Fruit fly (Drosophila melanogaster) whole organism, embryonic: ENCODE data around the gene Reck.

Experiments
- Atf-2 ChIP-seq: fragments of 200-800 bp; sonication (Bioruptor generic); optimal IDR thresholded peaks from 2 replicates; lab custom pipeline; 2016; ENCODE audit warnings: missing biosample characterization, missing genetic modification characterization
- Bdp1 ChIP-seq: fragments of 200-800 bp; sonication (Bioruptor generic); optimal IDR thresholded peaks from 3 replicates; lab custom pipeline; 2016; ENCODE audit warnings: missing biosample characterization, missing genetic modification characterization
- BtbVII ChIP-seq: fragments of 200-800 bp; sonication (Bioruptor generic); optimal IDR thresholded peaks from 3 replicates; lab custom pipeline; 2017; ENCODE audit warnings: missing biosample characterization, mild to moderate bottlenecking, missing genetic modification characterization
- CG10274 ChIP-seq: fragments of 200-800 bp; sonication (Bioruptor generic); optimal IDR thresholded peaks from 3 replicates; lab custom pipeline; 2017; ENCODE audit warnings: missing biosample characterization, mild to moderate bottlenecking, missing genetic modification characterization
- CG11560 ChIP-seq: fragments of 200-800 bp; sonication (Bioruptor generic); IDR thresholded peaks from 3 replicates; pipeline ENCODE4 v1.3.6; 2022; ENCODE audit warnings: missing biosample characterization, missing genetic modification characterization
- CG12299 ChIP-seq: fragments of 200-800 bp; sonication (Bioruptor generic); optimal IDR thresholded peaks from 2 replicates; lab custom pipeline; 2018; ENCODE audit warnings: missing biosample characterization, mild to moderate bottlenecking, missing genetic modification characterization
- CG13287 ChIP-seq: fragments of 200-800 bp; sonication (Bioruptor generic); IDR thresholded peaks from 2 replicates; pipeline ENCODE4 v1.3.6; 2022; ENCODE audit warnings: missing biosample characterization, missing genetic modification characterization; ENCODE audit not compliant: partially characterized antibody
- CG13424 ChIP-seq: fragments of 200-800 bp; sonication (Bioruptor generic); optimal IDR thresholded peaks from 2 replicates; lab custom pipeline; 2019; ENCODE audit warnings: missing biosample characterization, mild to moderate bottlenecking, missing genetic modification characterization, moderate library complexity
- CG1602 ChIP-seq: fragments of 200-800 bp; sonication (Bioruptor generic); optimal IDR thresholded peaks from 3 replicates; lab custom pipeline; 2016; ENCODE audit warnings: missing biosample characterization, missing genetic modification characterization
- CG16779 ChIP-seq: fragments of 200-800 bp; sonication (Bioruptor generic); IDR thresholded peaks from 2 replicates; pipeline ENCODE4 v1.3.6; 2022; ENCODE audit warnings: missing biosample characterization, missing genetic modification characterization
- CG17568 ChIP-seq: fragments of 200-800 bp; sonication (Bioruptor generic); optimal IDR thresholded peaks from 2 replicates; lab custom pipeline; 2018; ENCODE audit warnings: missing biosample characterization, mild to moderate bottlenecking, missing genetic modification characterization, moderate library complexity
- CG2129 ChIP-seq: fragments of 200-800 bp; sonication (Bioruptor generic); IDR thresholded peaks from 2 replicates; pipeline ENCODE4 v1.3.6; 2022; ENCODE audit warnings: missing biosample characterization, missing genetic modification characterization; ENCODE audit not compliant: partially characterized antibody
- CG2199 ChIP-seq: fragments of 200-800 bp; sonication (Bioruptor generic); IDR thresholded peaks from 3 replicates; pipeline ENCODE4 v1.3.6; 2022; ENCODE audit warnings: missing biosample characterization, missing genetic modification characterization
- CG30020 ChIP-seq: fragments of 200-800 bp; optimal IDR thresholded peaks from 2 replicates; lab custom pipeline; 2019; ENCODE audit warnings: missing biosample characterization, mild to moderate bottlenecking, missing genetic modification characterization, moderate library complexity
- CG32532 ChIP-seq: fragments of 200-800 bp; sonication (Bioruptor generic); IDR thresholded peaks from 2 replicates; pipeline ENCODE4 v1.3.6; 2022; ENCODE audit warnings: missing biosample characterization, missing genetic modification characterization
- CG33557 ChIP-seq: fragments of 200-800 bp; sonication (Bioruptor generic); optimal IDR thresholded peaks from 2 replicates; lab custom pipeline; 2019; ENCODE audit warnings: missing biosample characterization, mild to moderate bottlenecking, missing genetic modification characterization, moderate library complexity
- CG4424 ChIP-seq: fragments of 200-800 bp; sonication (Bioruptor generic); optimal IDR thresholded peaks from 3 replicates; lab custom pipeline; 2016; ENCODE audit warnings: missing biosample characterization, missing genetic modification characterization
- CG8089 ChIP-seq: fragments of 200-800 bp; sonication (Bioruptor generic); optimal IDR thresholded peaks from 3 replicates; lab custom pipeline; 2016; ENCODE audit warnings: missing biosample characterization, missing genetic modification characterization
- CG8924 ChIP-seq: fragments of 200-800 bp; optimal IDR thresholded peaks from 3 replicates; lab custom pipeline; 2019; ENCODE audit warnings: missing biosample characterization, mild to moderate bottlenecking, missing genetic modification characterization, moderate library complexity
- CG9727 ChIP-seq: fragments of 200-800 bp; sonication (Bioruptor generic); optimal IDR thresholded peaks from 3 replicates; lab custom pipeline; 2017; ENCODE audit warnings: missing biosample characterization, mild to moderate bottlenecking, missing genetic modification characterization
- Doc3 ChIP-seq: fragments of 200-800 bp; sonication (Bioruptor generic); IDR thresholded peaks from 3 replicates; pipeline ENCODE4 v1.3.6; 2022; ENCODE audit warnings: missing biosample characterization, missing genetic modification characterization; ENCODE audit not compliant: partially characterized antibody
- Dref ChIP-seq: fragments of 200-800 bp; sonication (Bioruptor generic); IDR thresholded peaks from 2 replicates; pipeline ENCODE4 v1.3.6; 2022; ENCODE audit warnings: missing biosample characterization, missing genetic modification characterization
- Hr51 ChIP-seq, 2 experiments: fragments of 200-800 bp; sonication (Bioruptor generic); optimal IDR thresholded peaks; 2 replicates in 1 of 2; 3 replicates in 1 of 2; lab custom pipeline; 2016 to 2018; ENCODE audit warnings: missing biosample characterization in 2 of 2, missing genetic modification characterization in 2 of 2, mild to moderate bottlenecking in 1 of 2, moderate library complexity in 1 of 2
- Jarid2 ChIP-seq: fragments of 200-800 bp; sonication (Bioruptor generic); optimal IDR thresholded peaks from 3 replicates; lab custom pipeline; 2017; ENCODE audit warnings: mild to moderate bottlenecking, missing biosample characterization, missing genetic modification reagents, missing genetic modification characterization
- Lhr ChIP-seq: fragments of 200-800 bp; sonication (Bioruptor generic); optimal IDR thresholded peaks from 3 replicates; lab custom pipeline; 2017; ENCODE audit warnings: mild to moderate bottlenecking, missing biosample characterization, missing genetic modification reagents, missing genetic modification characterization
- MESR4 ChIP-seq: fragments of 200-800 bp; sonication (Bioruptor generic); optimal IDR thresholded peaks from 2 replicates; lab custom pipeline; 2018; ENCODE audit warnings: missing biosample characterization, mild to moderate bottlenecking, missing genetic modification characterization, moderate library complexity
- Mrtf ChIP-seq: fragments of 200-800 bp; sonication (Bioruptor generic); IDR thresholded peaks from 3 replicates; pipeline ENCODE4 v1.3.6; 2022; ENCODE audit warnings: missing biosample characterization, missing genetic modification characterization
- Pdp1 ChIP-seq, 2 experiments: fragments of 200-800 bp; sonication (Bioruptor generic); optimal IDR thresholded peaks; 3 replicates each; lab custom pipeline; 2016; ENCODE audit warnings: missing biosample characterization in 2 of 2, missing genetic modification characterization in 2 of 2, mild to moderate bottlenecking in 1 of 2, moderate library complexity in 1 of 2
- Spps ChIP-seq: fragments of 200-800 bp; sonication (Bioruptor generic); optimal IDR thresholded peaks from 2 replicates; lab custom pipeline; 2018; ENCODE audit warnings: missing biosample characterization, mild to moderate bottlenecking, missing genetic modification characterization
- Xrp1 ChIP-seq: fragments of 200-800 bp; sonication (Bioruptor generic); IDR thresholded peaks from 2 replicates; pipeline ENCODE4 v1.3.6; 2022; ENCODE audit warnings: missing biosample characterization, missing genetic modification characterization
- bab2 ChIP-seq: fragments of 200-800 bp; sonication (Bioruptor generic); optimal IDR thresholded peaks from 2 replicates; lab custom pipeline; 2016; ENCODE audit warnings: missing biosample characterization, missing genetic modification characterization
- bcd ChIP-seq: fragments of 200-800 bp; sonication (Bioruptor generic); optimal IDR thresholded peaks from 2 replicates; lab custom pipeline; 2017; ENCODE audit warnings: missing biosample characterization, mild to moderate bottlenecking, missing genetic modification characterization
- bsh ChIP-seq, 2 experiments: fragments of 200-800 bp; sonication (Bioruptor generic); optimal IDR thresholded peaks; 2 replicates each; lab custom pipeline; 2017 to 2018; ENCODE audit warnings: mild to moderate bottlenecking in 2 of 2, missing biosample characterization in 2 of 2, missing genetic modification characterization in 2 of 2, moderate library complexity in 1 of 2
- dm ChIP-seq: fragments of 200-800 bp; sonication (Bioruptor generic); optimal IDR thresholded peaks from 3 replicates; lab custom pipeline; 2016; ENCODE audit warnings: missing biosample characterization, missing genetic modification characterization
- eve ChIP-seq, 2 experiments: fragments of >200 bp; optimal IDR thresholded peaks; 2 replicates each; lab custom pipeline; 2017; ENCODE audit warnings: missing biosample characterization in 2 of 2, missing genetic modification characterization in 2 of 2
- fu2 ChIP-seq: fragments of 200-800 bp; sonication (Bioruptor generic); optimal IDR thresholded peaks from 2 replicates; lab custom pipeline; 2016; ENCODE audit warnings: missing biosample characterization, missing genetic modification characterization
- jigr1 ChIP-seq: fragments of 200-800 bp; sonication (Bioruptor generic); IDR thresholded peaks from 3 replicates; pipeline ENCODE4 v1.3.6; 2022; ENCODE audit warnings: missing biosample characterization, missing genetic modification characterization
- kay ChIP-seq: fragments of 200-800 bp; sonication (Bioruptor generic); optimal IDR thresholded peaks from 2 replicates; lab custom pipeline; 2016; ENCODE audit warnings: missing biosample characterization, missing genetic modification characterization
- kni ChIP-seq: fragments of 200-800 bp; sonication (Bioruptor generic); optimal IDR thresholded peaks from 3 replicates; lab custom pipeline; 2017; ENCODE audit warnings: mild to moderate bottlenecking, missing biosample characterization, missing genetic modification reagents, missing genetic modification characterization
- mirr ChIP-seq: fragments of 200-800 bp; sonication (Bioruptor generic); optimal IDR thresholded peaks from 3 replicates; lab custom pipeline; 2018; ENCODE audit warnings: missing biosample characterization, mild to moderate bottlenecking, missing genetic modification characterization
- mld ChIP-seq: fragments of 200-800 bp; sonication (Bioruptor generic); IDR thresholded peaks from 3 replicates; pipeline ENCODE4 v1.3.6; 2022; ENCODE audit warnings: missing biosample characterization, missing genetic modification characterization; ENCODE audit not compliant: partially characterized antibody
- odd ChIP-seq: fragments of 200-800 bp; sonication (Bioruptor generic); optimal IDR thresholded peaks from 2 replicates; lab custom pipeline; 2017; ENCODE audit warnings: missing biosample characterization, mild to moderate bottlenecking, missing genetic modification characterization
- peb ChIP-seq: fragments of 200-800 bp; sonication (Bioruptor generic); IDR thresholded peaks from 2 replicates; pipeline ENCODE4 v1.3.6; 2022; ENCODE audit warnings: missing biosample characterization, missing genetic modification characterization
- pros ChIP-seq: fragments of 200-800 bp; sonication (Bioruptor generic); optimal IDR thresholded peaks from 3 replicates; lab custom pipeline; 2019; ENCODE audit warnings: missing biosample characterization, mild to moderate bottlenecking, missing genetic modification characterization, moderate library complexity
- ssp ChIP-seq: fragments of 200-800 bp; sonication (Bioruptor generic); IDR thresholded peaks from 2 replicates; pipeline ENCODE4 v1.3.6; 2022; ENCODE audit warnings: missing biosample characterization, missing genetic modification characterization
- sug ChIP-seq: fragments of 200-800 bp; optimal IDR thresholded peaks from 2 replicates; lab custom pipeline; 2019; ENCODE audit warnings: missing biosample characterization, mild to moderate bottlenecking, missing genetic modification characterization, moderate library complexity
- tio ChIP-seq: fragments of 200-800 bp; sonication (Bioruptor generic); optimal IDR thresholded peaks from 2 replicates; lab custom pipeline; 2017; ENCODE audit warnings: missing biosample characterization, missing genetic modification characterization, inconsistent platforms
- tll ChIP-seq, 2 experiments: fragments of 200-800 bp in 1 of 2; fragments of >200 bp in 1 of 2; sonication (Bioruptor generic) in 1 of 2; optimal IDR thresholded peaks; 2 replicates each; lab custom pipeline; 2017 to 2019; ENCODE audit warnings: missing biosample characterization in 2 of 2, missing genetic modification characterization in 2 of 2, mild to moderate bottlenecking in 1 of 2, moderate library complexity in 1 of 2
- wor ChIP-seq: fragments of 200-800 bp; sonication (Bioruptor generic); IDR thresholded peaks from 2 replicates; pipeline ENCODE4 v1.3.6; 2022; ENCODE audit warnings: missing biosample characterization, missing genetic modification characterization
- yki ChIP-seq: fragments of >200 bp; optimal IDR thresholded peaks from 3 replicates; lab custom pipeline; 2018

The Reck gene

DNA sequence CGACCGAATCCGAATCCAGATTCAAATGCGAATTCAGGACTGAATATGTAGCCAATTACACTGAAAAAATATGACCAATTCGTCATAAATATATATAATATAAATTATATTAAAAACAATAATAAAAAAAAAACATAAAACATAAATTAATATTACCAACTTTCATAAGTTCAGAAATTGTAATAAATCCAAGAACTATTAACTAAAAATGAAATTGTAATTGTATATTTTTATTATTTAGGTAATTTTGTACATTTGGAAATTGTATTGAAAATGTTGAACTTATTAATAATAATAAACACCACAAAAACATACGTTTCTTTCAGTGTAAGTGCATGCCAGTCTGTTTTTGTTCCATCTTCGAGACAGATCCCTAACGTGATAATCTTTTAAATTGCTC is 52.8 kb downstream of the Reck start (continued):
- TF ChIP-seq CG8089 (GFP tag; lab: Kevin White, UChicago) (no peak), CG33557 (GFP tag; lab: Kevin White, UChicago) (peak; percentile 61), Spps (tag; lab: Kevin White, UChicago) (peak; percentile 14), bsh (GFP tag; optimal IDR thresholded peaks at IDR 0.05; lab: Kevin White, UChicago) (peak in 1 of 2 experiments; percentile 10), CG4424 (peak; percentile 41), CG9727 (GFP tag; lab: Kevin White, UChicago) (peak; percentile 85), CG8924 (peak; percentile 49), sug (tag; lab: Kevin White, UChicago) (no peak), Xrp1 (GFP tag; lab: Robert Waterston, UW) (peak; percentile 59)

DNA sequence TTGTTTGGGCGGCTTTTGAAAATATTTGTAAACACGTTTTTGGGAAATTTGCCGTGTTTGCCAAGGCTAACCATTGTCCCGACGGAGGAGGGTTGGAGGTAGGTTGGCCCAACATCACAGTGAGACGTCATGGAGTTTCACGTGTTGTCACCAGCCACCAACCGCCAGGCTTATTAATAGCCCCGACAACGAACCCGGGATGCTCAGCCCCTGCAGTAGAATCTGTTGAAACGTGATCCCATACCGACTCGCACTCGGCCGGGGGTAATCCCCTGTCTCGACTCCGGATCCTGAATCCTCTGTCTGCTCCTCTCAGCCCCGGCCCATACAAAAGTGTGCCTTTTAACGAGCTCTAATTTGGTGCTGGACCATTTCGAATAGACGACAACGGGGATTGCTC is 53.3 kb downstream of the Reck start:
- TF ChIP-seq CG1602 (GFP tag; lab: Kevin White, UChicago) (no peak), tio (GFP tag; lab: Kevin White, UChicago) (no peak), Jarid2 (GFP tag; lab: Kevin White, UChicago) (no peak), yki (lab: Kevin White, UChicago) (no peak), mirr (GFP tag; lab: Kevin White, UChicago) (no peak), Hr51 (GFP tag; optimal IDR thresholded peaks at IDR 0.05; lab: Kevin White, UChicago) (no peak), CG13287 (no peak), Lhr (GFP tag; lab: Kevin White, UChicago) (no peak), Dref (GFP tag; lab: Robert Waterston, UW) (no peak), kni (GFP tag; lab: Kevin White, UChicago) (peak; percentile 50), CG32532 (no peak), CG2199 (GFP tag; lab: Robert Waterston, UW) (peak; percentile 71; the same call in 1 of the 3 replicates), Atf-2 (GFP tag; lab: Kevin White, UChicago) (no peak), odd (peak; percentile 19), MESR4 (no peak), CG16779 (GFP tag; lab: Robert Waterston, UW) (no peak), eve (GFP tag; optimal IDR thresholded peaks at IDR 0.05; lab: Kevin White, UChicago) (no peak), kay (no peak), tll (GFP tag; optimal IDR thresholded peaks at IDR 0.05; lab: Kevin White, UChicago) (peak in 1 of 2 experiments; percentile 10), peb (GFP tag; lab: Robert Waterston, UW) (no peak), ssp (GFP tag; lab: Robert Waterston, UW) (no peak), mld (no peak), Doc3 (no peak), Pdp1 (GFP tag; optimal IDR thresholded peaks at IDR 0.05; lab: Kevin White, UChicago) (no peak), CG17568 (GFP tag; lab: Kevin White, UChicago) (no peak), wor (no peak), CG10274 (GFP tag; lab: Kevin White, UChicago) (no peak), CG13424 (tag; lab: Kevin White, UChicago) (no peak), pros (GFP tag; lab: Kevin White, UChicago) (peak; percentile 80), Bdp1 (GFP tag; lab: Kevin White, UChicago) (no peak), fu2 (GFP tag; lab: Kevin White, UChicago) (no peak), CG11560 (no peak), CG12299 (tag; lab: Kevin White, UChicago) (no peak), bab2 (GFP tag; lab: Kevin White, UChicago) (no peak), BtbVII (GFP tag; lab: Kevin White, UChicago) (no peak), CG2129 (GFP tag; lab: Robert Waterston, UW) (no peak), Mrtf (GFP tag; lab: Robert Waterston, UW) (no peak), bcd (GFP tag; lab: Kevin White, UChicago) (no peak), jigr1 (no peak), dm (GFP tag; lab: Kevin White, UChicago) (no peak), CG30020 (tag; lab: Kevin White, UChicago) (no peak)
